Worm (Caenorhabditis elegans) whole organism, midembryonic: ENCODE measurements around the gene lep-2.

Source experiments
- T22C8.4 ChIP-seq: fragments of 200-800 bp; sonication (Bioruptor generic); IDR thresholded peaks from 2 replicates; pipeline ENCODE4 v1.3.6; 2022; ENCODE audit warnings: missing genetic modification characterization, missing compliant biosample characterization
- cog-1 ChIP-seq: sonication (generic microtip); optimal IDR thresholded peaks from 2 replicates; lab custom pipeline; 2016; ENCODE audit warnings: missing genetic modification characterization, missing compliant biosample characterization
- flt-1 ChIP-seq: fragments of 200-800 bp; sonication (Bioruptor generic); IDR thresholded peaks from 2 replicates; pipeline ENCODE4 v1.3.6; 2022; ENCODE audit warnings: missing genetic modification characterization, missing compliant biosample characterization
- klf-2 ChIP-seq: fragments of 200-800 bp; sonication (Bioruptor generic); conservative IDR thresholded peaks from 2 replicates; pipeline ENCODE4 v1.3.6; 2022; ENCODE audit warnings: missing genetic modification reagents, missing genetic modification characterization, missing compliant biosample characterization
- med-1 ChIP-seq: sonication (generic microtip); optimal IDR thresholded peaks from 2 replicates; lab custom pipeline; 2017; ENCODE audit warnings: missing genetic modification characterization, mild to moderate bottlenecking, missing compliant biosample characterization, antibody characterized with exemption, missing genetic modification reagents; ENCODE audit not compliant: insufficient read depth
- ref-1 ChIP-seq: fragments of 200-800 bp; sonication (Bioruptor generic); conservative IDR thresholded peaks from 2 replicates; pipeline ENCODE4 v1.3.6; 2022; ENCODE audit warnings: missing genetic modification reagents, missing genetic modification characterization, missing compliant biosample characterization
- tab-1 ChIP-seq: fragments of 200-800 bp; sonication (Bioruptor generic); IDR thresholded peaks from 2 replicates; pipeline ENCODE4 v1.3.6; 2022; ENCODE audit warnings: missing genetic modification characterization, missing compliant biosample characterization
- ztf-23 ChIP-seq: fragments of 200-800 bp; sonication (Bioruptor generic); IDR thresholded peaks from 2 replicates; pipeline ENCODE4 v1.3.6; 2022; ENCODE audit warnings: missing genetic modification reagents, missing genetic modification characterization, missing compliant biosample characterization
- ztf-29 ChIP-seq: fragments of 200-800 bp; sonication (Bioruptor generic); IDR thresholded peaks from 2 replicates; pipeline ENCODE4 v1.3.6; 2022; ENCODE audit warnings: missing genetic modification reagents, missing genetic modification characterization, missing compliant biosample characterization

Gene lep-2

ce11 chrIV:972401-972800, 19.7 kb upstream of the lep-2 start:
- peak; percentile 33; the same call in 1 of the 2 replicates for TF ChIP-seq T22C8.4 (GFP tag; lab: Robert Waterston, UW)
- TF ChIP-seq cog-1: no peak

ce11 chrIV:972811-973428, 19.2 kb upstream of the lep-2 start:
- TF ChIP-seq T22C8.4 (GFP tag; lab: Robert Waterston, UW) (peak; percentile 70), med-1 (GFP tag; lab: Kevin White, UChicago) (no peak), ref-1 (GFP tag; lab: Robert Waterston, UW) (no peak), flt-1 (GFP tag; lab: Robert Waterston, UW) (no peak), tab-1 (GFP tag; lab: Robert Waterston, UW) (no peak)

ce11 chrIV:976372-976771, 15.7 kb upstream of the lep-2 start:
- TF ChIP-seq ztf-29 (GFP tag; lab: Robert Waterston, UW): no peak
- no peak for TF ChIP-seq cog-1
- no peak for TF ChIP-seq tab-1 (GFP tag; lab: Robert Waterston, UW)
- TF ChIP-seq T22C8.4 (GFP tag; lab: Robert Waterston, UW): no peak
- TF ChIP-seq ref-1 (GFP tag; lab: Robert Waterston, UW): no peak
- TF ChIP-seq med-1 (GFP tag; lab: Kevin White, UChicago): no peak
- no peak for TF ChIP-seq ztf-23 (GFP tag; lab: Robert Waterston, UW)
- TF ChIP-seq klf-2 (GFP tag; lab: Robert Waterston, UW): no peak
- no peak for TF ChIP-seq flt-1 (GFP tag; lab: Robert Waterston, UW)

- peak; percentile 99 for TF ChIP-seq T22C8.4 (GFP tag; lab: Robert Waterston, UW)
These were observed 14.3 kb upstream of the lep-2 start for ce11 chrIV:977793-978192.

DNA sequence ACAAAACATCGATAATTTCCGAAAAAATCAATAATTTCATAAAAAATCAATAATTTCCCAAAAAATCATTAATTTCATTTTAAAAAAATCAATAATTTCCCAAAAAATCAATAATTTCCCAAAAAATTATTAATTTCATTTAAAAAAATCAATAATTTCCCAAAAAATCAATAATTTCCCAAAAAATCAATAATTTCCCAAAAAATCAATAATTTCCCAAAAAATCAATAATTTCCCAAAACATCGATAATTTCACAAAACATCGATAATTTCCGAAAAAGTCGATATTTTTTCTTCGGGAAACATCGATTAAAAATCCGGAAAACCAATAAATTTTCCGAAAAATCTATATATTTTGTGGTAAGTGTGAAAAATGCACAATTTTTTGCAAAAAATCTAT, 13.8 kb upstream of the lep-2 start:
- TF ChIP-seq T22C8.4 (GFP tag; lab: Robert Waterston, UW): peak; percentile 97

DNA sequence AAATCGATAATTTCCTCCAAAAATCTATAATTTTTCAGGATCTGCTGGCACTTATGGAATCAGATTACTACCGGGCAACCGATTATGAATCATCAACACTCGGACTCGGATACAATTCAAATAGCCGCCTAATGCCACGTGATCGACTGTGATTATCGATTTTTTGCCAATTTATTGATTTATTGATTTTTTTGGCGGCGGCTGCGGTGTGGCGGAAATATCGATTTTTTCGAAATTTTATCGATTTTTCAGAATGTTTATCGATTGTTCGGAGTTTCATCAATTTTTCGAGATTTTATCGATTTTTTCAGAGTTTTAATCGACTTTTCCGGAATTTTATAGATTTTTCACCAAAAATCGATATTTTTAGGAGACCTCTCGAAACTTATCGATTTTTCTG, 8.5 kb upstream of the lep-2 start:
- TF ChIP-seq T22C8.4 (GFP tag; lab: Robert Waterston, UW): peak; percentile 98
- no peak for TF ChIP-seq ref-1 (GFP tag; lab: Robert Waterston, UW)

DNA sequence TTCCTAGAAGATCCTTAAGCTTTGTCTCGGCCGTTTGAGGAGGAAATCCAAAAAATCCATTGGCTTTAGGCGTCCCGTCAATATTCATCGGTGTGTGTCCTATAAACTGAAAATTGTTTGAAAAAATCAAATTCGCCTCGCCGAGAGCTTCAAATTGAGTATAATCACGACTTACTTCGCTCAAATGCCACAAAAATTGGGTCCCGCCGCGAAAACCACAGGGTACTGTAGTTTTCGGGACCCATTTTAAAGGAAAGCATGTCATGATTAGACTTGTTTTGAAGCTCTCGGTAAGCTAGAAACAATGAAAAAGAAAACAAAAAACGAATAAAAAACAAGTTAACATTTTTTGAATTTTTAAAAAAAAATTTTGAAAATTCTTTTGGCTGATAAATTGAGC, 1.7 kb upstream of the lep-2 start, which contains the start of gene egrh-2:
Gene egrh-2 (minus strand): TSS at position 101 of the 400 bp plus-strand sequence.
- no peak for TF ChIP-seq klf-2 (GFP tag; lab: Robert Waterston, UW)
- TF ChIP-seq cog-1: no peak
- no peak for TF ChIP-seq T22C8.4 (GFP tag; lab: Robert Waterston, UW)
- no peak for TF ChIP-seq ztf-29 (GFP tag; lab: Robert Waterston, UW)
- no peak for TF ChIP-seq med-1 (GFP tag; lab: Kevin White, UChicago)
- no peak for TF ChIP-seq flt-1 (GFP tag; lab: Robert Waterston, UW)
- no peak for TF ChIP-seq tab-1 (GFP tag; lab: Robert Waterston, UW)
- TF ChIP-seq ref-1 (GFP tag; lab: Robert Waterston, UW): no peak
- no peak for TF ChIP-seq ztf-23 (GFP tag; lab: Robert Waterston, UW)

DNA sequence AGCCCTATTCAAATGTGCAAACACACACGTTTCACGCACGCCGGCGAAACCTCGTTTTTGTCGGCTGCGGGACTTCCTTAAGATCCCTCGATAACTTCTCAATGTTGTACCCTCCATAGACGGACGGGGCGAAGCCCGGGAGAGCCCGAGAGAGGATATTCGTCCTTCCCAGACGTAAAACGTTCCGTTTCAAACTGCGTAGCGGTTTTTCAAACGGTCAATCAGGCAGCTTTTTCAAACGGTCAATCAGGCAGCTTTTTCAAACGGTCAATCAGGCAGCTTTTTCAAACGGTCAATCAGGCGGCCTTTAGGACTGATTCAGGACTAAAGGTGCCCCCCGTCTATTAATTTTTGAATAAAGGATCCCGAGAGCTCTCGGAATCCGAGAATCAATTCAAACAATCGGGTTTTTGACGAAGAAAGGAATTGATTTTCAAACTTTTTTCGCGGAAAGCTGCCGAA, 871 bp upstream of the lep-2 start:
- TF ChIP-seq flt-1 (GFP tag; lab: Robert Waterston, UW) (peak; percentile 52; the same call in 1 of the 2 replicates), T22C8.4 (GFP tag; lab: Robert Waterston, UW) (no peak)

DNA sequence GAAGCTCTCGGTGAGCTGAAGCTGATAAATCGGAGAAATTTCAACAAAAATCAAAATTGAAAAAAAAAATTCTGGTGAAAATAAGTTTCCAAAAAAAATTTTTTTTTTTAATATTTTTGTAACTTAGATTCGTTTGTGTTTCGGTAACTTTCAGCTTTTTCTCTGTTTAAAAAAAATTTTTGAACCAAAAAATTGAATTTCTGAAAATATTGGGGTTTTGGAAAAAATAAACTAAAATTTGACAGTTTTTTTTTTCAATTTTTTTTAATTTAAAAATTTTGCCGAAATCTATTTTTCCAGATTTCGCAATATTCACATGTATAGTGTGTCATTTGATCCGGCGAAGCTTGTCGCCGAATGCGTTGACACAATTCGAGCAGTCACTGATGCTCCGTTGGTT, 6.8 kb downstream of the lep-2 start, which contains the start of gene Y55F3AM.5:
Gene Y55F3AM.5 (plus strand): TSS at position 301 of the 400 bp plus-strand sequence.
- TF ChIP-seq ztf-23 (GFP tag; lab: Robert Waterston, UW) (no peak), med-1 (GFP tag; lab: Kevin White, UChicago) (no peak), flt-1 (GFP tag; lab: Robert Waterston, UW) (no peak), klf-2 (GFP tag; lab: Robert Waterston, UW) (no peak), ztf-29 (GFP tag; lab: Robert Waterston, UW) (no peak), ref-1 (GFP tag; lab: Robert Waterston, UW) (no peak), cog-1 (no peak), T22C8.4 (GFP tag; lab: Robert Waterston, UW) (no peak), tab-1 (GFP tag; lab: Robert Waterston, UW) (no peak)

DNA sequence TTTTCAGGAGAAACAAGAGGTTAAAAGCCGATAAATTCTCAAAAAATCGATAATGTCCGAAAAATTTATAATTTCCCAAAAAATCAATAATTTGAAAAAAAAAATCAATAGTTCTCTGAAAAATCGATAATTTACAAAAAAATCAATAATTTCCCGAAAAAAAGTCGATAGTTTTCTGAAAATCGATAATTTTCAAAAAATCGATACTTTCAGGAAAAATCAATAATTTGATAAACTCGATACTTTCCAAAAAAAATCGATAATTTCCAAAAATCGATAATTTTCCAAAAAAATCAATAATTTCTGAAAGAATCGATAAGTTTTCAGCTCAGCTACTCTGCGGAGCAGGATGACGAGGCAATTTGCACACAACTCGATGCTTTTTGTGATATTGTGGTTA, 7.6 kb downstream of the lep-2 start:
- TF ChIP-seq tab-1 (GFP tag; lab: Robert Waterston, UW) (no peak), ztf-29 (GFP tag; lab: Robert Waterston, UW) (no peak), flt-1 (GFP tag; lab: Robert Waterston, UW) (no peak), med-1 (GFP tag; lab: Kevin White, UChicago) (no peak), ztf-23 (GFP tag; lab: Robert Waterston, UW) (no peak), T22C8.4 (GFP tag; lab: Robert Waterston, UW) (peak; percentile 98), klf-2 (GFP tag; lab: Robert Waterston, UW) (no peak), ref-1 (GFP tag; lab: Robert Waterston, UW) (no peak)

DNA sequence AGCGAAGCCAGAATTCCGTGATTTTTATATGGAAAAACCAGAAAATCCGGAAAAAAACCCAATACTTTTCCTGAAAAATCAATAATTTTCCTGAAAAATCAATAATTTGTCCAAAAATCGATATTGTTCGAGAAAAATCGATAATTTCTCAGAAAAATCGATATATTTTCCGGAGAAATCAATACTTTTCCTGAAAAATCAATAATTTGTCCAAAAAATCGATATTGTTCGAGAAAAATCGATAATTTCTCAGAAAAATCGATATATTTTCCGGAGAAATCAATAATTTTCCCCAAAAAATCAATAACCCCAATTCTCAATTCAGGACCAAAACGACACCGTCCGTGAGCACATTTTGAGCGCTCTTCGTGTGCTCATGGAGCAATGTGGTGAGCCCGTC, 8.4 kb downstream of the lep-2 start:
- no peak for TF ChIP-seq ztf-29 (GFP tag; lab: Robert Waterston, UW)
- peak; percentile 98 for TF ChIP-seq T22C8.4 (GFP tag; lab: Robert Waterston, UW)
- TF ChIP-seq klf-2 (GFP tag; lab: Robert Waterston, UW): no peak
- no peak for TF ChIP-seq ref-1 (GFP tag; lab: Robert Waterston, UW)
- no peak for TF ChIP-seq med-1 (GFP tag; lab: Kevin White, UChicago)
- TF ChIP-seq flt-1 (GFP tag; lab: Robert Waterston, UW): no peak
- no peak for TF ChIP-seq cog-1
- TF ChIP-seq tab-1 (GFP tag; lab: Robert Waterston, UW): no peak
- no peak for TF ChIP-seq ztf-23 (GFP tag; lab: Robert Waterston, UW)
